Worm (Caenorhabditis elegans) whole organism, L4/young adult: Measurements from ENCODE around the gene trcs-1.

Experiments
- W03F9.2 ChIP-seq: fragments of 150-350 bp; optimal IDR thresholded peaks from 2 replicates; lab custom pipeline; 2014; ENCODE audit warnings: missing biosample characterization, missing genetic modification characterization
- dao-5 ChIP-seq: sonication (generic microtip); optimal IDR thresholded peaks from 2 replicates; lab custom pipeline; 2016; ENCODE audit warnings: missing genotype, missing genetic modification characterization, moderate library complexity, missing compliant biosample characterization

DNA sequence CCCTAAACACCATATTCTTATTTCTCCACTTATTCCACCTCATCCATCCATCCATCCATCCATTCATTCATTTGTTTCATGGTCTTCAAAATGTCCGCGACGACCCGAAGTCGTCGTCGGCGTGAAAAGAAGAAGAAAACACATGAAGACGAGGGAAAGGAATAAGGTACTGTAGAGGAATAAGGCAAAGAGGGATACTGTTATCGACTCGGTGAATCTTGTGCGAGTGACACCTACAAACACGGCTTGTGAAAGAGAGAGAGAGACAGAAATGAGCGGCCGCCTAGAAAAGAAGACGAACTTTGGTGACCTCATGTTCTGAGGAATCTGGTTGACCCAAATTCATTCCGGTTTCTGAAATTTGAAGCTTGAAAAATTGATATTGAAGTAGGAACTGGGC lies 20.5 kb upstream of the trcs-1 start:
- TF ChIP-seq W03F9.2 (no peak), dao-5 (no peak)
